Fruit fly (Drosophila melanogaster): ENCODE measurements around the gene CG33543.

- no peak for TF ChIP-seq Myc (optimal IDR thresholded peaks at IDR 0.05)
- TF ChIP-seq ttk (optimal IDR thresholded peaks at IDR 0.05): no peak
Measured at dm6 chr2L:2045265-2045664, 39.2 kb upstream of the CG33543 start, which contains the start of gene Kebab.
